Worm (Caenorhabditis elegans) whole organism, L4/young adult: Measurements from ENCODE around the gene K08E5.1.

ENCODE experiments used
- dao-5 ChIP-seq: sonication (generic microtip); optimal IDR thresholded peaks from 2 replicates; lab custom pipeline; 2016; ENCODE audit warnings: missing genotype, missing genetic modification characterization, moderate library complexity, missing compliant biosample characterization
- him-1 ChIP-seq: sonication (generic microtip); optimal IDR thresholded peaks from 2 replicates; lab custom pipeline; 2016; ENCODE audit warnings: missing genotype, missing genetic modification reagents, missing genetic modification characterization, missing compliant biosample characterization

DNA sequence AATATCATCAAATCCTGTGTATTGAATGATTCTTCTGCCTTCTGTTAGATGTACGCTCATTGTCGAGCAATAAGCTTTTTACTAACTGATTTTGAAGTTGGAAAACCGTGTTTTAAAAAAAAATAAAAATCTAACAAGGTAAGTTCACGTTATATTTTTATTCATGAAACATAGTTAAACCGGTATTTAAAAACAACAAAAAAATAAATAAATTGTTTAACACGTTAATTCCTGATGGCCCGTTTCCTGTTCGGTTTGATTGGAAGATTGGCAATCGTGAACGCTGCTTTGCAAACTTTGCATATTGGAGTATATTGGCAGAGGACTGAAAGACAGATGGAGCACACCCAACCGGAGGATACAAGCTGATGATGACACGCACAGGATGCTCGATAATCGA lies 27.8 kb downstream of the K08E5.1 start, which contains the start of gene ZK1128.3:
- no peak for TF ChIP-seq him-1 (tag; lab: Kevin White, UChicago)
- TF ChIP-seq dao-5 (tag; lab: Kevin White, UChicago): no peak
